Fruit fly (Drosophila melanogaster) whole organism, pupa: Measurements from ENCODE around the gene CG11158.
A peak's percentile ranks its signal among the peaks of the same experiment; 100 is the strongest.

Source experiments
- CG10348 ChIP-seq: fragments of 200-800 bp; sonication (Bioruptor generic); IDR thresholded peaks from 2 replicates; pipeline ENCODE4 v1.3.6; 2022; ENCODE audit warnings: missing biosample characterization, missing genetic modification characterization
- CG12605 ChIP-seq: fragments of 200-800 bp; sonication (Bioruptor generic); IDR thresholded peaks from 2 replicates; pipeline ENCODE4 v1.3.6; 2022; ENCODE audit warnings: missing biosample characterization, missing genetic modification characterization
- CG13204 ChIP-seq: fragments of 200-800 bp; sonication (Bioruptor generic); optimal IDR thresholded peaks from 2 replicates; lab custom pipeline; 2018; ENCODE audit warnings: missing biosample characterization, mild to moderate bottlenecking, missing genetic modification characterization, moderate library complexity
- CG14655 ChIP-seq: fragments of 200-800 bp; sonication (Bioruptor generic); optimal IDR thresholded peaks from 3 replicates; lab custom pipeline; 2017; ENCODE audit warnings: mild to moderate bottlenecking, missing biosample characterization, missing genetic modification reagents, missing genetic modification characterization
- CG15710 ChIP-seq: fragments of 200-800 bp; sonication (Bioruptor generic); optimal IDR thresholded peaks from 2 replicates; lab custom pipeline; 2018; ENCODE audit warnings: missing biosample characterization, mild to moderate bottlenecking, missing genetic modification characterization, moderate library complexity
- CG17806 ChIP-seq: fragments of 200-800 bp; sonication (Bioruptor generic); optimal IDR thresholded peaks from 2 replicates; lab custom pipeline; 2018; ENCODE audit warnings: missing biosample characterization, mild to moderate bottlenecking, missing genetic modification characterization, moderate library complexity
- CG32121 ChIP-seq: fragments of 200-800 bp; sonication (Bioruptor generic); IDR thresholded peaks from 2 replicates; pipeline ENCODE4 v1.3.6; 2022; ENCODE audit warnings: missing biosample characterization, missing genetic modification characterization
- CG34367 ChIP-seq: fragments of 200-800 bp; sonication (Bioruptor generic); optimal IDR thresholded peaks from 2 replicates; lab custom pipeline; 2018; ENCODE audit warnings: missing biosample characterization, mild to moderate bottlenecking, missing genetic modification characterization
- CG4496 ChIP-seq: fragments of 200-800 bp; sonication (Bioruptor generic); IDR thresholded peaks from 3 replicates; pipeline ENCODE4 v1.3.6; 2022; ENCODE audit warnings: missing biosample characterization, missing genetic modification characterization
- CG8159 ChIP-seq: fragments of 200-800 bp; sonication (Bioruptor generic); optimal IDR thresholded peaks from 3 replicates; lab custom pipeline; 2018; ENCODE audit warnings: missing biosample characterization, mild to moderate bottlenecking, missing genetic modification characterization, moderate library complexity
- CG8301 ChIP-seq: fragments of 200-800 bp; sonication (Bioruptor generic); optimal IDR thresholded peaks from 2 replicates; lab custom pipeline; 2018; ENCODE audit warnings: missing biosample characterization, mild to moderate bottlenecking, missing genetic modification characterization
- CG9948 ChIP-seq: fragments of 200-800 bp; sonication (Bioruptor generic); optimal IDR thresholded peaks from 2 replicates; lab custom pipeline; 2018; ENCODE audit warnings: missing biosample characterization, mild to moderate bottlenecking, missing genetic modification characterization, moderate library complexity
- D1 ChIP-seq: fragments of 200-800 bp; sonication (Bioruptor generic); optimal IDR thresholded peaks from 2 replicates; lab custom pipeline; 2018; ENCODE audit warnings: missing biosample characterization, mild to moderate bottlenecking, missing genetic modification characterization, moderate library complexity
- EcR ChIP-seq: fragments of 200-800 bp; sonication (Bioruptor generic); optimal IDR thresholded peaks from 3 replicates; lab custom pipeline; 2019; ENCODE audit warnings: missing biosample characterization, missing genetic modification characterization, mild to moderate bottlenecking, moderate library complexity, missing genetic modification reagents
- Ets98B ChIP-seq: fragments of 200-800 bp; sonication (Bioruptor generic); IDR thresholded peaks from 2 replicates; pipeline ENCODE4 v1.3.6; 2022; ENCODE audit warnings: missing biosample characterization, missing genetic modification characterization
- Pif1A ChIP-seq: fragments of 200-800 bp; sonication (Bioruptor generic); optimal IDR thresholded peaks from 3 replicates; lab custom pipeline; 2016; ENCODE audit warnings: missing biosample characterization, missing genetic modification characterization
- Pif1B ChIP-seq: fragments of 200-800 bp; sonication (Bioruptor generic); optimal IDR thresholded peaks from 3 replicates; lab custom pipeline; 2016; ENCODE audit warnings: missing biosample characterization, missing genetic modification characterization
- Snoo ChIP-seq: fragments of 200-800 bp; sonication (Bioruptor generic); optimal IDR thresholded peaks from 3 replicates; lab custom pipeline; 2017; ENCODE audit warnings: missing biosample characterization, mild to moderate bottlenecking, missing genetic modification characterization, inconsistent platforms
- fd96Ca ChIP-seq: fragments of 200-800 bp; sonication (Bioruptor generic); IDR thresholded peaks from 3 replicates; pipeline ENCODE4 v1.3.6; 2022; ENCODE audit warnings: missing biosample characterization, missing genetic modification characterization
- gl ChIP-seq: fragments of 200-800 bp; sonication (Bioruptor generic); optimal IDR thresholded peaks from 2 replicates; lab custom pipeline; 2018; ENCODE audit warnings: missing biosample characterization, mild to moderate bottlenecking, missing genetic modification characterization
- rn ChIP-seq: fragments of 200-800 bp; sonication (Bioruptor generic); IDR thresholded peaks from 2 replicates; pipeline ENCODE4 v1.3.6; 2022; ENCODE audit warnings: missing biosample characterization, missing genetic modification characterization

CG11158 gene

dm6 chrX:13641891-13642617, 40.7 kb upstream of the CG11158 start:
- TF ChIP-seq Pif1B (GFP tag; lab: Kevin White, UChicago) (peak; percentile 41), CG14655 (GFP tag; lab: Kevin White, UChicago) (no peak), D1 (tag; lab: Kevin White, UChicago) (no peak), gl (tag; lab: Kevin White, UChicago) (no peak), Ets98B (peak; percentile 49; the same call in 1 of the 2 replicates), CG17806 (tag; lab: Kevin White, UChicago) (no peak), CG15710 (no peak), rn (GFP tag; lab: Robert Waterston, UW) (no peak), CG10348 (GFP tag; lab: Robert Waterston, UW) (no peak), CG9948 (tag; lab: Kevin White, UChicago) (no peak), CG8159 (tag; lab: Kevin White, UChicago) (no peak), CG34367 (tag; lab: Kevin White, UChicago) (peak; percentile 9), CG4496 (GFP tag; lab: Robert Waterston, UW) (peak; percentile 49; the same call in 2 of the 3 replicates), EcR (GFP tag; lab: Kevin White, UChicago) (peak; percentile 58), Pif1A (GFP tag; lab: Kevin White, UChicago) (no peak), fd96Ca (GFP tag; lab: Robert Waterston, UW) (no peak), CG12605 (peak; percentile 20; the same call in 1 of the 2 replicates), CG8301 (tag; lab: Kevin White, UChicago) (no peak), Snoo (tag; lab: Kevin White, UChicago) (peak; percentile 14), CG32121 (GFP tag; lab: Robert Waterston, UW) (no peak), CG13204 (GFP tag; lab: Kevin White, UChicago) (peak; percentile 36)

- TF ChIP-seq Pif1A (GFP tag; lab: Kevin White, UChicago) (peak; percentile 3), rn (GFP tag; lab: Robert Waterston, UW) (0 out of 2 replicates have a peak, but pooled peaks have one; percentile 24), Pif1B (GFP tag; lab: Kevin White, UChicago) (no peak), Ets98B (0 out of 2 replicates have a peak, but pooled peaks have one; percentile 22), CG17806 (tag; lab: Kevin White, UChicago) (peak; percentile 58), CG32121 (GFP tag; lab: Robert Waterston, UW) (0 out of 2 replicates have a peak, but pooled peaks have one; percentile 22), CG4496 (GFP tag; lab: Robert Waterston, UW) (peak; percentile 83), CG13204 (GFP tag; lab: Kevin White, UChicago) (no peak), CG8301 (tag; lab: Kevin White, UChicago) (peak; percentile 17), CG15710 (peak; percentile 56), CG14655 (GFP tag; lab: Kevin White, UChicago) (peak; percentile 5), fd96Ca (GFP tag; lab: Robert Waterston, UW) (0 out of 3 replicates have a peak, but pooled peaks have one; percentile 42), gl (tag; lab: Kevin White, UChicago) (no peak), D1 (tag; lab: Kevin White, UChicago) (no peak), CG8159 (tag; lab: Kevin White, UChicago) (peak; percentile 57), CG10348 (GFP tag; lab: Robert Waterston, UW) (no peak), Snoo (tag; lab: Kevin White, UChicago) (peak; percentile 14), EcR (GFP tag; lab: Kevin White, UChicago) (no peak), CG9948 (tag; lab: Kevin White, UChicago) (peak; percentile 32), CG12605 (no peak), CG34367 (tag; lab: Kevin White, UChicago) (peak; percentile 46)
- TF ChIP-seq, all 21 proteins: peak for 14
These were observed 38.8 kb upstream of the CG11158 start for dm6 chrX:13643961-13644360.

DNA sequence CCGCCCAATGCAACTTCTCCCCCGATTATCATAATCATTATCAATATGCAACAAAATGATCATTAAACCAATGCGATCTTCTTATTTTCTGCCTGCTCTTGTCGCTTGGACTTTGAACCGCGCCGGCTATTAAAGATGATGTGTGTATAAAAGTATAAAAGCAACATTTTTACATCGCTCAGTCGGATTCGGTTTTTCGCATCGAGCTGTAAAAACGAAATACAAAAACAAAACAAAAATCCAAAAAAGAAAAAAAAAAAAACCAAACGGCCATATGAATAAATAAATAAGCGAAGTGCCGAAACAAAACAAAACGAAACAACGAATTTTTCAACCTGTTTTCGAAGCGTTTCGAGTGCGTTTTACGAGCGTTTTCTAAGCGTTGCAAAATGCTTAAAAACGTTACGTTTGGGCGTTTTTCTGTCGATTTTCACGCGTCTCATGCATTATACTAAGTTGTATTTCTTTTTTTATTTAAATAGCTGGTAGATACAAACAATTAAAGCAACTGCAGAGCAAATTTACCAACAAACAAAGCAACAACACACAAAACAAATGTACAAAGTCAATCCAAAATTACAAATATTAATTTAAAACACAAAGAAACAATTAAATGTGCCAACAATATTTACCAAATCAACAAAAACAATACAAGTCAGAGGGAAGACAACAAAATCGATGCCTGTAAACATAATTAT, 37.9 kb upstream of the CG11158 start:
- TF ChIP-seq CG32121 (GFP tag; lab: Robert Waterston, UW) (no peak), CG8159 (tag; lab: Kevin White, UChicago) (peak; percentile 38), CG14655 (GFP tag; lab: Kevin White, UChicago) (peak; percentile 5), Pif1A (GFP tag; lab: Kevin White, UChicago) (peak; percentile 56), CG15710 (peak; percentile 46), fd96Ca (GFP tag; lab: Robert Waterston, UW) (no peak), CG34367 (tag; lab: Kevin White, UChicago) (peak; percentile 41), CG10348 (GFP tag; lab: Robert Waterston, UW) (no peak), Pif1B (GFP tag; lab: Kevin White, UChicago) (peak; percentile 69), Ets98B (peak; percentile 19; the same call in 1 of the 2 replicates), CG13204 (GFP tag; lab: Kevin White, UChicago) (peak; percentile 78), D1 (tag; lab: Kevin White, UChicago) (no peak), Snoo (tag; lab: Kevin White, UChicago) (peak; percentile 41), CG4496 (GFP tag; lab: Robert Waterston, UW) (peak; percentile 49; the same call in 2 of the 3 replicates), CG8301 (tag; lab: Kevin White, UChicago) (no peak), EcR (GFP tag; lab: Kevin White, UChicago) (peak; percentile 61), rn (GFP tag; lab: Robert Waterston, UW) (no peak), CG17806 (tag; lab: Kevin White, UChicago) (no peak), gl (tag; lab: Kevin White, UChicago) (peak; percentile 80)

DNA sequence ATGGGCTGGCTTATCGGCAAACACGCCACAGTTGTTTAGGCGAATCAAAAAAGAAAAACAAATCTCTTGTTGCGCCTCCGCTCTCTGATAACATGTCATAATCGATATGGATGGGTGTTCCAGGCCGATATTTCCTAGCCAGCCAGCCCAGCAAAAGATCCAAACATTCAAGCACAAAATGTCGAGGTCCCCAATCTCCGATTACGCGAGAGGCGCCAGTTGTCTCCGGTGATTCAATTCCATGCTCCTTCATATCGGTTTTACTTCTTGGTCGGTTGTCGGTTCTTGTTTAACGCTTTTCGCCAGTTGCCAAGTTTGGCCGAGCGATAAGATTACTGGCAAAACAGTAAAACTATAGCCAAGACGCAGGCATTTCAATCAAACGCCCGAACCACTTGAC, 36.6 kb upstream of the CG11158 start:
- TF ChIP-seq CG32121 (GFP tag; lab: Robert Waterston, UW) (no peak), D1 (tag; lab: Kevin White, UChicago) (no peak), CG17806 (tag; lab: Kevin White, UChicago) (no peak), CG9948 (tag; lab: Kevin White, UChicago) (no peak), CG14655 (GFP tag; lab: Kevin White, UChicago) (no peak), CG34367 (tag; lab: Kevin White, UChicago) (no peak), CG8159 (tag; lab: Kevin White, UChicago) (no peak), Snoo (tag; lab: Kevin White, UChicago) (no peak), CG12605 (no peak), CG13204 (GFP tag; lab: Kevin White, UChicago) (no peak)
